Fruit fly (Drosophila melanogaster): Measurements from ENCODE around the gene CG15040.

- TF ChIP-seq CG8478 (optimal IDR thresholded peaks at IDR 0.05) = no peak
- no peak for TF ChIP-seq CTCF (optimal IDR thresholded peaks at IDR 0.05)
Observed at dm6 chrX:18630990-18631389, 13.6 kb upstream of the CG15040 start.
